Worm (Caenorhabditis elegans) whole organism, mixed stage, embryonic: ENCODE data around the gene srw-119.

ENCODE experiments used
- M03D4.4 ChIP-seq: sonication (generic microtip); optimal IDR thresholded peaks from 2 replicates; lab custom pipeline; 2017; ENCODE audit warnings: mild to moderate bottlenecking, missing genetic modification characterization, missing compliant biosample characterization
- blmp-1 ChIP-seq: fragments of 150-350 bp; optimal IDR thresholded peaks from 2 replicates; lab custom pipeline; 2014; ENCODE audit warnings: missing biosample characterization, missing genetic modification characterization
- ces-1 ChIP-seq: fragments of 150-350 bp; optimal IDR thresholded peaks from 2 replicates; lab custom pipeline; 2014; ENCODE audit warnings: missing biosample characterization, missing genetic modification reagents, missing genetic modification characterization
- elt-1 ChIP-seq: sonication (generic microtip); optimal IDR thresholded peaks from 2 replicates; lab custom pipeline; 2017; ENCODE audit warnings: missing genetic modification characterization, mild to moderate bottlenecking, missing compliant biosample characterization, antibody characterized with exemption, moderate library complexity, borderline replicate concordance; ENCODE audit not compliant: insufficient read depth
- ham-2 ChIP-seq: fragments of 200-800 bp; sonication (Bioruptor generic); optimal IDR thresholded peaks from 2 replicates; lab custom pipeline; 2018; ENCODE audit warnings: mild to moderate bottlenecking, missing genetic modification characterization, missing compliant biosample characterization
- lin-13 ChIP-seq: fragments of 150-350 bp; optimal IDR thresholded peaks from 2 replicates; lab custom pipeline; 2014; ENCODE audit warnings: missing biosample characterization, missing genetic modification characterization
- lsy-2 ChIP-seq: fragments of 150-350 bp; optimal IDR thresholded peaks from 2 replicates; lab custom pipeline; 2014; ENCODE audit warnings: missing biosample characterization, missing genetic modification characterization
- nhr-12 ChIP-seq: fragments of 150-350 bp; optimal IDR thresholded peaks from 2 replicates; lab custom pipeline; 2014; ENCODE audit warnings: missing biosample characterization, missing genetic modification characterization
- nhr-76 ChIP-seq: sonication (generic microtip); optimal IDR thresholded peaks from 2 replicates; lab custom pipeline; 2017; ENCODE audit warnings: missing biosample characterization, missing genetic modification characterization
- pha-4 ChIP-seq: fragments of 150-350 bp; optimal IDR thresholded peaks from 2 replicates; lab custom pipeline; 2018; ENCODE audit warnings: missing biosample characterization, missing genetic modification reagents, missing genetic modification characterization
- unc-62 ChIP-seq: fragments of 150-350 bp; optimal IDR thresholded peaks from 2 replicates; lab custom pipeline; 2014; ENCODE audit warnings: missing biosample characterization, missing genetic modification reagents, missing genetic modification characterization
- ztf-11 ChIP-seq: fragments of 150-350 bp; optimal IDR thresholded peaks from 2 replicates; lab custom pipeline; 2014; ENCODE audit warnings: missing biosample characterization, missing genetic modification characterization

DNA sequence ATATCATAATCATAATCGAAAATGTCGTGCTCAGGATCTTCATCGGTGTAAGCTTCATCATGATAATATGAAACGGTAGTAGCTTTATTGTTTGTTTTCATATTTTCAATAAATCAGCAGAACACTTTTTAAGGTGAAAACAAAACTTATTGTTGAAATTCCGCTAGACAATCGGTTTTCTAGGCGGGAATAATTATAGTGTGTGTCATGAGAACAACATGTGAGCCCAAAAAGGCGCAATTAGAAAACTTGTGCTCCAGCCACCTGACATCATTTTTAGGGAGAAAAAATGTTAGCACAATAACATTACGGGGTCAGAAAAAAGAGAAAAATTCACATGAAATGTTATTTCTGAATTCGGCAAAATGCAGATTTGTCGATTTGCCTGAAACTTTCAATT, 34.6 kb upstream of the srw-119 start, which contains the start of gene srw-8:
- no peak for TF ChIP-seq nhr-12 (tag; lab: Kevin White, UChicago)
- no peak for TF ChIP-seq lsy-2 (tag; lab: Kevin White, UChicago)
- TF ChIP-seq pha-4 (tag; lab: Kevin White, UChicago), result no peak
- TF ChIP-seq ces-1 (GFP tag; lab: Kevin White, UChicago), result no peak
- no peak for TF ChIP-seq unc-62
- TF ChIP-seq elt-1 (tag; lab: Kevin White, UChicago), result no peak
- TF ChIP-seq ztf-11 (tag; lab: Kevin White, UChicago), result no peak
- no peak for TF ChIP-seq lin-13
- no peak for TF ChIP-seq nhr-76 (tag; lab: Kevin White, UChicago)
- TF ChIP-seq ham-2 (GFP tag; lab: Kevin White, UChicago), result no peak
- TF ChIP-seq M03D4.4 (tag; lab: Kevin White, UChicago), result no peak
- TF ChIP-seq blmp-1 (tag; lab: Kevin White, UChicago), result no peak
